Fruit fly (Drosophila melanogaster): ENCODE data around the gene CG9121.

The CG9121 gene

dm6 chr2L:5088649-5089270 is 37.9 kb upstream of the CG9121 start:
- TF ChIP-seq insv (optimal IDR thresholded peaks at IDR 0.05) = no peak
- no peak for TF ChIP-seq ttk (optimal IDR thresholded peaks at IDR 0.05)
- no peak for TF ChIP-seq Sin3A (optimal IDR thresholded peaks at IDR 0.05)
- TF ChIP-seq Myc (optimal IDR thresholded peaks at IDR 0.05) = no peak
- TF ChIP-seq psq (optimal IDR thresholded peaks at IDR 0.05) = no peak
- no peak for TF ChIP-seq h (optimal IDR thresholded peaks at IDR 0.05)

- no peak for TF ChIP-seq psq (optimal IDR thresholded peaks at IDR 0.05)
- no peak for TF ChIP-seq h (optimal IDR thresholded peaks at IDR 0.05)
- TF ChIP-seq Myc (optimal IDR thresholded peaks at IDR 0.05) = no peak
- TF ChIP-seq Sin3A (optimal IDR thresholded peaks at IDR 0.05) = no peak
- TF ChIP-seq insv (optimal IDR thresholded peaks at IDR 0.05) = no peak
- no peak for TF ChIP-seq ttk (optimal IDR thresholded peaks at IDR 0.05)
Measured at dm6 chr2L:5086905-5087522, 36.2 kb upstream of the CG9121 start.

- TF ChIP-seq ttk (optimal IDR thresholded peaks at IDR 0.05) (no peak), h (optimal IDR thresholded peaks at IDR 0.05) (no peak), Myc (optimal IDR thresholded peaks at IDR 0.05) (no peak), psq (optimal IDR thresholded peaks at IDR 0.05) (no peak), insv (optimal IDR thresholded peaks at IDR 0.05) (no peak), Sin3A (optimal IDR thresholded peaks at IDR 0.05) (no peak)
Measured at dm6 chr2L:5085561-5085960, 34.7 kb upstream of the CG9121 start.

- TF ChIP-seq h (optimal IDR thresholded peaks at IDR 0.05) (no peak), insv (optimal IDR thresholded peaks at IDR 0.05) (no peak), psq (optimal IDR thresholded peaks at IDR 0.05) (no peak), ttk (optimal IDR thresholded peaks at IDR 0.05) (no peak)
Measured at dm6 chr2L:5084586-5085257, 33.9 kb upstream of the CG9121 start.

- no peak for TF ChIP-seq ttk (optimal IDR thresholded peaks at IDR 0.05)
- TF ChIP-seq Myc (optimal IDR thresholded peaks at IDR 0.05) = no peak
- no peak for TF ChIP-seq Sin3A (optimal IDR thresholded peaks at IDR 0.05)
- TF ChIP-seq h (optimal IDR thresholded peaks at IDR 0.05) = no peak
- no peak for TF ChIP-seq insv (optimal IDR thresholded peaks at IDR 0.05)
- TF ChIP-seq psq (optimal IDR thresholded peaks at IDR 0.05) = no peak
Measured at dm6 chr2L:5080225-5080867, 29.5 kb upstream of the CG9121 start.

dm6 chr2L:5079200-5079599 is 28.3 kb upstream of the CG9121 start:
- TF ChIP-seq Sin3A (optimal IDR thresholded peaks at IDR 0.05) (no peak), insv (optimal IDR thresholded peaks at IDR 0.05) (no peak), h (optimal IDR thresholded peaks at IDR 0.05) (no peak), ttk (optimal IDR thresholded peaks at IDR 0.05) (no peak), psq (optimal IDR thresholded peaks at IDR 0.05) (no peak), Myc (optimal IDR thresholded peaks at IDR 0.05) (no peak)

DNA sequence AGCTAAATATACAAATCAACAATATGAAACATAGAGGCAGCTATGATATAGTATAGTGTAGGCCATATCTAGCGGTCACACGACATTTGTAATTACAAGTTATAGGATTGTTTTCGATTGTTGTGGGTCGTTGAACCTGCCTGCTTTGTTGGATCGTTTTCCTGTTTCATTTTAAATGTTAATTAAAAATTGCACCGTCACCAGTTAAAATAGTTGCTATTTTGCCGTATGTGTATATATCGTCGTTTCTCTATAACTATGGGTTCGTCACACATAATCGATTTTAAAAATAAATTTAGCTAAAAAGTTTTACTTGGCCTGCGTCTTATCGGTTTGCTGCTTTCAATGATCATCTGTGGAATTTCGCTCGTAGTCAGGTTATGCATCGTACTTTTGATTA is 21.5 kb upstream of the CG9121 start:
- TF ChIP-seq psq (optimal IDR thresholded peaks at IDR 0.05) (no peak), Sin3A (optimal IDR thresholded peaks at IDR 0.05) (no peak), insv (optimal IDR thresholded peaks at IDR 0.05) (no peak), ttk (optimal IDR thresholded peaks at IDR 0.05) (no peak), Myc (optimal IDR thresholded peaks at IDR 0.05) (no peak), h (optimal IDR thresholded peaks at IDR 0.05) (no peak)

DNA sequence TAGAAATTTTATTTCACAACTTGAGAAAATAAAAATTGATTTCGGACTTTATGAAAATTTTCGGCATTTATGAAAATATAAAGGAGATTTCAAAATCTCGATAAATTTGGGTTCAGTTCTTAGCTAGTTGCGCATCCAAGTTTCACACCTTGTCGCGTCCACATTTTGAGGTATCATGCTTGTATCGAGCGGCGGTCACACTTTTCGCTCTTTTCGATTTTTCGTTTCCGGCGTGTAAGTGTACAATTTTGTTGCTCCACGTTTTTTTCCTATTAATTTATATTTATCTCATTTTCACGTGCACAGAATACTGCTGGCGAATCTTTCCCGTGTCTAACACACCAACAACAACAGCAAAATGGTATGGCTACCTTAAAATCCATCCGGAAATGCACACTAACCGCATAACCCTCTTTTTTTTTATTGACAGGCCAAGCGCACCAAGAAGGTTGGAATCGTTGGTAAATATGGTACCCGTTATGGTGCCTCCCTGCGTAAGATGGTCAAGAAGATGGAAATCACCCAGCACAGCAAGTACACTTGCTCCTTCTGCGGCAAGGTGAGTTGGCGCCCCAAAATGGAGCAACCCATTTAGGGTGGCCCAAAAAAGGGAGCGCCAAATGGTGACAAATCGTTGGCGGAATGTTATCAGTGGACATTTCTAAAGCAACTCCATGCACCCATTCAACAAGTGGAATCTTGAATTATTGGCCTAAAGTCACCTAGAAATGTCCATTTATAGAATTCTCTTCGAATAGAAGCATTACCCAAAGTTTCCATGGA is 20.1 kb upstream of the CG9121 start, which contains the start of gene RpL37A:
TSS of gene RpL37A (plus strand) at position 161 of the 783 bp plus-strand sequence.
- no peak for TF ChIP-seq h (optimal IDR thresholded peaks at IDR 0.05)
- TF ChIP-seq Myc (optimal IDR thresholded peaks at IDR 0.05) = no peak
- TF ChIP-seq Sin3A (optimal IDR thresholded peaks at IDR 0.05) = no peak
- no peak for TF ChIP-seq psq (optimal IDR thresholded peaks at IDR 0.05)
- TF ChIP-seq insv (optimal IDR thresholded peaks at IDR 0.05) = no peak
- no peak for TF ChIP-seq ttk (optimal IDR thresholded peaks at IDR 0.05)

dm6 chr2L:5063936-5064335 is 13.1 kb upstream of the CG9121 start:
- TF ChIP-seq Sin3A (optimal IDR thresholded peaks at IDR 0.05) (no peak), insv (optimal IDR thresholded peaks at IDR 0.05) (no peak)

DNA sequence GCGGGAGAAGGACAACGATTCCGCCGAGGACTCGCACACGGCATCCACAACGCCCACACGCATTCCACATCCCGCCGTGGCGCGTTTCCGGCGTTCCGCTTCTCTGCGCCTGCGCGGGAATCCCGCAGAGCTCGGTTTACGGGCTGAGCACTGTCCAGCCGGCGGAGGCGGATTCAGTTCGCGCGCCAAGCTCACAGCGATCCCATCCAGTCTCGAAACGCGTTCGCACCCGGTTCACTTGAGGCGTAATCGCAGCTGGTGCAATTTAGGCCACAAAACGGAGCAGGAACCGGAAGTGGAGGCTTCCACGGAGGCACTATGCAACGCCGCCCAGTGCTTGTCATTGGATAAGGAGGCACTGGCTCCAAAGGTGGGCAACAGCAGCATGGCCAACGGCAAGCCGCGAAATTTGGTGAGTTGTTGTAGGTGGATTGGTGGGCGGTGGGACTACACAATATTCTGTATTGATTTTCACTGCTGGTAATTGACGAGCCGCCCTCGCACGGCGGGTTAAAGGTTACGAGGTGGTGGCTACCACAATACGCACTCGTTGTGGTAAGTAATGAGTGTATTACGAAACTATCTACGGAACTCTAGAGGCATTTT is 12.0 kb upstream of the CG9121 start:
- no peak for TF ChIP-seq h (optimal IDR thresholded peaks at IDR 0.05)
- no peak for TF ChIP-seq Sin3A (optimal IDR thresholded peaks at IDR 0.05)
- TF ChIP-seq ttk (optimal IDR thresholded peaks at IDR 0.05) = no peak
- no peak for TF ChIP-seq Myc (optimal IDR thresholded peaks at IDR 0.05)
- TF ChIP-seq insv (optimal IDR thresholded peaks at IDR 0.05) = no peak
- TF ChIP-seq psq (optimal IDR thresholded peaks at IDR 0.05) = no peak

DNA sequence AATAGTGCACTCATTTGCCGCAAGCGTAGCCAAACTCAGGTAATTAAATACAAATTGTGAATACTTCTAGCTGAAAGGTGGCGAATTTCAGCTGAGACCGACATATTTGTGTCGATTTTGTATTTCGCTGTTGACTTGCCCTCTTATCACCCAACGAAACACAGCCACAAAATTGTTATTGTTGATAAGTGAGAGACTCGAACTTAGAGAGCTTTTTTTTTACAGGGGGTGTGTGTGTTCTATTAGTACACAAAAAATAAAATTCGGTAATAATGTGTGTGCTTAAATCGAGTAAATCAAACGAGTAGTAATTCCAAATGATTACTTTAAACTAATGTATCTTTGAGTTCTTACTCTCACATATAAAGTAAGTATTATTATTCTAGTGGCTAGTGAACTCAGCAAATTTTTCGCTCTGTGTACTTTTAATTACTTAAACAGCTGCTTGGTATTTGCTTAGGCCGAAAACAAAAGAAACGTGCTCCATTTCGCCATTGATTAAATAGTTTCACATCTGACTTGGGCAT is 10.2 kb upstream of the CG9121 start:
- TF ChIP-seq insv (optimal IDR thresholded peaks at IDR 0.05) (no peak), ttk (optimal IDR thresholded peaks at IDR 0.05) (no peak), Sin3A (optimal IDR thresholded peaks at IDR 0.05) (no peak), h (optimal IDR thresholded peaks at IDR 0.05) (no peak), psq (optimal IDR thresholded peaks at IDR 0.05) (no peak), Myc (optimal IDR thresholded peaks at IDR 0.05) (no peak)
